Worm (Caenorhabditis elegans) whole organism, L4 larva: Measurements from ENCODE around the gene xbx-1.

ENCODE experiments used
- Y75B8A.6 ChIP-seq: fragments of 200-800 bp; sonication (Bioruptor generic); IDR thresholded peaks from 2 replicates; pipeline ENCODE4 v1.3.6; 2022; ENCODE audit warnings: missing genetic modification reagents, missing genetic modification characterization, missing compliant biosample characterization
- ceh-20 ChIP-seq: fragments of 200-800 bp; sonication (Bioruptor generic); IDR thresholded peaks from 2 replicates; pipeline ENCODE4 v1.3.6; 2022; ENCODE audit warnings: missing genetic modification reagents, missing genetic modification characterization, missing compliant biosample characterization
- jun-1 ChIP-seq: fragments of 150-350 bp; optimal IDR thresholded peaks from 2 replicates; lab custom pipeline; 2014; ENCODE audit warnings: missing biosample characterization, missing genetic modification reagents, missing genetic modification characterization
- lin-13 ChIP-seq: fragments of 150-350 bp; optimal IDR thresholded peaks from 2 replicates; lab custom pipeline; 2014; ENCODE audit warnings: missing biosample characterization, missing genetic modification reagents, missing genetic modification characterization
- pha-4 ChIP-seq, 2 experiments: fragments of 150-350 bp in 1 of 2; fragments of 200-800 bp in 1 of 2; sonication (Bioruptor generic) in 1 of 2; IDR thresholded peaks in 1 of 2; optimal IDR thresholded peaks in 1 of 2; 2 replicates each; pipeline versions ENCODE4 v1.3.6 to Lab custom; 2014 to 2022; ENCODE audit warnings: missing genetic modification characterization in 2 of 2, missing genetic modification reagents in 2 of 2, missing biosample characterization in 1 of 2, missing compliant biosample characterization in 1 of 2
- pqm-1 ChIP-seq: sonication (generic microtip); optimal IDR thresholded peaks from 2 replicates; lab custom pipeline; 2017; ENCODE audit warnings: missing biosample characterization, missing genetic modification characterization
- skn-1 ChIP-seq: fragments of 150-350 bp; optimal IDR thresholded peaks from 2 replicates; lab custom pipeline; 2014; ENCODE audit warnings: missing biosample characterization, missing genetic modification characterization
- unc-62 ChIP-seq, 3 experiments: fragments of 150-350 bp in 1 of 3; sonication (generic microtip); optimal IDR thresholded peaks in 2 of 3; peaks in 1 of 3; 1 replicate in 1 of 3; 2 replicates in 2 of 3; lab custom pipeline; 2014 to 2017; ENCODE audit warnings: missing biosample characterization in 3 of 3, missing genetic modification characterization in 3 of 3, missing genetic modification reagents in 3 of 3, missing genotype in 1 of 3
- zag-1 ChIP-seq: fragments of 150-350 bp; optimal IDR thresholded peaks from 2 replicates; lab custom pipeline; 2014; ENCODE audit warnings: missing biosample characterization, missing genetic modification characterization
- zfp-2 ChIP-seq: sonication (generic microtip); optimal IDR thresholded peaks from 2 replicates; lab custom pipeline; 2016; ENCODE audit warnings: mild to moderate bottlenecking, missing genetic modification characterization, missing compliant biosample characterization

DNA sequence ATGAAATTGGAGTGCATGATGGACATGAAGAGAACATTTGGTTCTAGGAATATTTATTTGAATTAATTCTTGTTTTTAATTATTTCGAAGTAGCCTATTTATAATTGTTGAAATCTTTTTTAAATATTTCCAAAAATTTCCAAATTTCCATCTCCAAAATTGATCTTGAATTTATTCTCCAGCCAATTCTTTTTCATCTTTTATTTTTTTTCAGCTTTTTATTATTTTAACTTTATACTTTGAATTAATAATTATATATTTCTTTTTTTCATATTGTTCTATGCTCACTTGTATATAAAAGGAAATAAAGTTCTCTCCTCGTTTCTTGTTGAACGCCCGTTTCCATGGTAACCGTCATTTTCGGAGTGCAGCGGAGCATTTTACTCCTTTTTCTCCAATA lies at the start of gene xbx-1:
- TF ChIP-seq unc-62 (GFP tag; optimal IDR thresholded peaks at IDR 0.05 in 1 of 2; lab: Kevin White, UChicago) (no peak), unc-62 (tag; optimal IDR thresholded peaks at IDR 0.05; lab: Kevin White, UChicago) (no peak), jun-1 (tag; lab: Kevin White, UChicago) (no peak), skn-1 (tag; lab: Kevin White, UChicago) (no peak), ceh-20 (GFP tag; lab: Robert Waterston, UW) (no peak), zag-1 (no peak), pha-4 (GFP tag; IDR thresholded peaks at IDR 0.05; lab: Robert Waterston, UW) (no peak), pha-4 (tag; optimal IDR thresholded peaks at IDR 0.05; lab: Kevin White, UChicago) (no peak), lin-13 (GFP tag; lab: Kevin White, UChicago) (no peak), Y75B8A.6 (GFP tag; lab: Robert Waterston, UW) (no peak), zfp-2 (tag; lab: Kevin White, UChicago) (no peak), pqm-1 (no peak)
